Worm (Caenorhabditis elegans) whole organism, midembryonic: ENCODE data around the gene eat-4.

ENCODE experiments used
- cog-1 ChIP-seq: sonication (generic microtip); optimal IDR thresholded peaks from 2 replicates; lab custom pipeline; 2016; ENCODE audit warnings: missing genetic modification characterization, missing compliant biosample characterization
- flt-1 ChIP-seq: fragments of 200-800 bp; sonication (Bioruptor generic); IDR thresholded peaks from 2 replicates; pipeline ENCODE4 v1.3.6; 2022; ENCODE audit warnings: missing genetic modification characterization, missing compliant biosample characterization
- klf-2 ChIP-seq: fragments of 200-800 bp; sonication (Bioruptor generic); conservative IDR thresholded peaks from 2 replicates; pipeline ENCODE4 v1.3.6; 2022; ENCODE audit warnings: missing genetic modification reagents, missing genetic modification characterization, missing compliant biosample characterization
- tab-1 ChIP-seq: fragments of 200-800 bp; sonication (Bioruptor generic); IDR thresholded peaks from 2 replicates; pipeline ENCODE4 v1.3.6; 2022; ENCODE audit warnings: missing genetic modification characterization, missing compliant biosample characterization
- ztf-23 ChIP-seq: fragments of 200-800 bp; sonication (Bioruptor generic); IDR thresholded peaks from 2 replicates; pipeline ENCODE4 v1.3.6; 2022; ENCODE audit warnings: missing genetic modification reagents, missing genetic modification characterization, missing compliant biosample characterization

- no peak for TF ChIP-seq flt-1 (GFP tag; lab: Robert Waterston, UW)
- no peak for TF ChIP-seq tab-1 (GFP tag; lab: Robert Waterston, UW)
- TF ChIP-seq cog-1 = no peak
- TF ChIP-seq ztf-23 = no peak
- TF ChIP-seq klf-2 = no peak
Observed at ce11 chrIII:9145765-9146164, 9.1 kb downstream of the eat-4 start, which contains the start of gene ZK512.8.
